Worm (Caenorhabditis elegans): ENCODE measurements around the gene sdz-1.
A peak's percentile ranks its signal among the peaks of the same experiment; 100 is the strongest.

sdz-1 gene

ce11 chrIII:8710310-8710709 is 10.2 kb upstream of the sdz-1 start, which contains the start of gene B0303.11:
TSS of gene B0303.11 (minus strand) at chrIII:8710410.
- no peak for TF ChIP-seq unc-39 (tag; optimal IDR thresholded peaks at IDR 0.05)
- TF ChIP-seq aha-1 (tag) = peak; percentile 18

ce11 chrIII:8709735-8710134 is 9.6 kb upstream of the sdz-1 start:
- peak; percentile 42 for TF ChIP-seq nhr-48 (tag; optimal IDR thresholded peaks at IDR 0.05)
- peak; percentile 26 for TF ChIP-seq nhr-28 (tag; optimal IDR thresholded peaks at IDR 0.05)
- no peak for TF ChIP-seq lin-29 (GFP tag; IDR thresholded peaks at IDR 0.05)

- TF ChIP-seq F49E8.2 (tag; optimal IDR thresholded peaks at IDR 0.05; ENCODE audit: borderline replicate concordance) (no peak), snpc-4 (tag; optimal IDR thresholded peaks at IDR 0.05) (no peak), F44E2.7 (GFP tag; IDR thresholded peaks at IDR 0.05) (no peak), ZK546.5 (tag; optimal IDR thresholded peaks at IDR 0.05) (no peak), daf-8 (GFP tag; IDR thresholded peaks at IDR 0.05) (no peak), vab-7 (GFP tag; IDR thresholded peaks at IDR 0.05) (no peak), gei-8 (GFP tag; optimal IDR thresholded peaks at IDR 0.05) (no peak), mxl-2 (GFP tag; conservative IDR thresholded peaks at IDR 0.05) (no peak), hif-1 (tag; optimal IDR thresholded peaks at IDR 0.05) (no peak)
Measured at ce11 chrIII:8704765-8705164, 4.6 kb upstream of the sdz-1 start, which contains the start of gene B0303.16. TSS of gene B0303.16 (plus strand) at chrIII:8705065.

ce11 chrIII:8697268-8697907 is 2.8 kb downstream of the sdz-1 start:
- no peak for TF ChIP-seq nhr-77 (tag; optimal IDR thresholded peaks at IDR 0.05)
- peak in 1 of 2 experiments; percentile 98 for TF ChIP-seq unc-62 (GFP tag; optimal IDR thresholded peaks at IDR 0.05 in 1 of 2)
- no peak for TF ChIP-seq unc-62 (tag; optimal IDR thresholded peaks at IDR 0.05)
- TF ChIP-seq aha-1 (tag) = peak; percentile 88
- no peak for TF ChIP-seq lir-3 (tag; optimal IDR thresholded peaks at IDR 0.05)
- no peak for TF ChIP-seq nhr-42 (GFP tag; IDR thresholded peaks at IDR 0.05)
- TF ChIP-seq F37D6.2 (tag; optimal IDR thresholded peaks at IDR 0.05) = no peak

- TF ChIP-seq daf-16 (GFP tag; optimal IDR thresholded peaks at IDR 0.05) (no peak), daf-16 (tag; optimal IDR thresholded peaks at IDR 0.05) (peak; percentile 21), nhr-77 (tag; optimal IDR thresholded peaks at IDR 0.05) (no peak), pha-4 (GFP tag; IDR thresholded peaks at IDR 0.05) (no peak), pha-4 (tag; optimal IDR thresholded peaks at IDR 0.05) (peak; percentile 28), nhr-28 (tag; optimal IDR thresholded peaks at IDR 0.05) (peak; percentile 94), lsy-2 (tag; optimal IDR thresholded peaks at IDR 0.05) (peak in 1 of 2 experiments; percentile 71), ZK337.2 (GFP tag; IDR thresholded peaks at IDR 0.05) (no peak), nhr-6 (tag; optimal IDR thresholded peaks at IDR 0.05) (peak; percentile 48), lin-38 (GFP tag; IDR thresholded peaks at IDR 0.05) (0 out of 2 replicates have a peak, but pooled peaks have one; percentile 8), hlh-11 (tag; optimal IDR thresholded peaks at IDR 0.05) (peak; percentile 53), dmd-6 (GFP tag; IDR thresholded peaks at IDR 0.05) (peak; percentile 54), hif-1 (tag; optimal IDR thresholded peaks at IDR 0.05) (peak in 1 of 2 experiments; percentile 12), mep-1 (tag; optimal IDR thresholded peaks at IDR 0.05) (peak; percentile 30), hlh-30 (tag; optimal IDR thresholded peaks at IDR 0.05; ENCODE audit: insufficient read depth) (peak; percentile 47), rbr-2 (tag; optimal IDR thresholded peaks at IDR 0.05) (no peak), mes-2 (tag; optimal IDR thresholded peaks at IDR 0.05; ENCODE audit: poor library complexity, severe bottlenecking) (peak; percentile 61), zip-2 (tag; optimal IDR thresholded peaks at IDR 0.05) (no peak), ama-1 (optimal IDR thresholded peaks at IDR 0.05) (no peak), zip-11 (GFP tag; IDR thresholded peaks at IDR 0.05) (no peak), dve-1 (tag; optimal IDR thresholded peaks at IDR 0.05; ENCODE audit: insufficient read depth) (peak; percentile 68), attf-4 (tag; optimal IDR thresholded peaks at IDR 0.05) (no peak), php-3 (GFP tag; IDR thresholded peaks at IDR 0.05) (no peak), T20F7.1 (GFP tag; optimal IDR thresholded peaks at IDR 0.05) (no peak)
Measured at ce11 chrIII:8696680-8697079, 3.5 kb downstream of the sdz-1 start.
